Fruit fly (Drosophila melanogaster): ENCODE results near the gene scpr-A.

dm6 chr3R:11197389-11197716 is 43.6 kb upstream of the scpr-A start, which contains the start of gene cu:
- TF ChIP-seq achi (GFP tag; optimal IDR thresholded peaks at IDR 0.05) (no peak), salr (GFP tag; optimal IDR thresholded peaks at IDR 0.05) (no peak), OdsH (GFP tag; optimal IDR thresholded peaks at IDR 0.05) (no peak)

Data from whole organism, prepupa.